Worm (Caenorhabditis elegans): ENCODE data around the gene odr-1.

Gene odr-1

DNA sequence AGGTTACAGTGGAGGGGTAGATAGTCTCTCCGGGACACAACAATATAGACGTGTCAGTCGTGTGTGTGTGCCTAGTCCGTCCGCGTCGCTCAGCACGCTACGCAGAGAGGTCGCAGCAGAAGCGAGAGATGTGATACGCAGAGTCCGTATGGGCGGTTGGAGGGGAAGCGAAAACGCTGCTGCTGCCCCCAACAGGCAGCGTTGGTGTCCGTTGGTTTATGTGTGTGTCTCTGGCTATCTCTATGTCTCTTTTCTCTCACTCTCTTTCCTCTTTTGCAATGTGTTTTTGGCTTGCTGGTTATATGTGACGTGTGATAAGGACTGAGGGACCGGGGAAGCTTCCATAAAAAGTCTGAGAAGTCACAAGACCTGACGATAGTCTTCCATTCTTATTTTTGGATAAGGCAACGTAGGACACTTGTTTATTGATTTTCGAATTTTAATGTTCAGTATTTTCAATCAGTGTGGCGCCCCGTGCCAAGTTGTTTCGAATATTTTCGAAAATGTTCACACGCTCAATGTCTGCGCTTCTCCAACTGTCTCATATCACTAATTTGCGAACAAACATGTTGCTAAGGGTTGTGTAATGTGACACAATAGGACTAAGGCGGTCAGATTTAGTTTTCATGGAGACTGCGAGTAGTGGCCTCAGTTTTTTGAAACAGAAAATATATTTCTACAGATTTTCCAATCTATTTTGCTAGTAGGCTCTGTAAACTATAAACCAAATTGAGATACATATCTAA is 23.3 kb downstream of the odr-1 start, which contains the start of gene pab-2 (continued):
- TF ChIP-seq nhr-11 (tag; optimal IDR thresholded peaks at IDR 0.05): peak; percentile 53
- TF ChIP-seq hmg-11 (tag; optimal IDR thresholded peaks at IDR 0.05): peak; percentile 97
- TF ChIP-seq pqm-1 (tag; optimal IDR thresholded peaks at IDR 0.05): peak; percentile 69
- peak; percentile 27 for TF ChIP-seq elt-1 (tag; optimal IDR thresholded peaks at IDR 0.05)
- TF ChIP-seq lin-15B (tag; optimal IDR thresholded peaks at IDR 0.05): peak; percentile 8
- no peak for TF ChIP-seq aly-2 (tag; optimal IDR thresholded peaks at IDR 0.05)
- peak; percentile 31 for TF ChIP-seq egl-5 (tag; optimal IDR thresholded peaks at IDR 0.05)
- TF ChIP-seq fos-1 (tag; optimal IDR thresholded peaks at IDR 0.05): peak; percentile 26
- no peak for TF ChIP-seq mml-1 (tag; optimal IDR thresholded peaks at IDR 0.05)
- peak; percentile 92 for TF ChIP-seq elt-2 (tag; optimal IDR thresholded peaks at IDR 0.05)
- no peak for TF ChIP-seq ztf-11 (tag; optimal IDR thresholded peaks at IDR 0.05)
- no peak for TF ChIP-seq ceh-82 (tag; optimal IDR thresholded peaks at IDR 0.05)
- TF ChIP-seq nhr-43 (tag; optimal IDR thresholded peaks at IDR 0.05; ENCODE audit: poor library complexity, severe bottlenecking): peak; percentile 83

- TF ChIP-seq elt-2 (tag; optimal IDR thresholded peaks at IDR 0.05): peak; percentile 38
- TF ChIP-seq pqm-1 (tag; optimal IDR thresholded peaks at IDR 0.05): peak; percentile 22
- peak; percentile 18 for TF ChIP-seq ceh-28 (tag; optimal IDR thresholded peaks at IDR 0.05)
- peak; percentile 9 for TF ChIP-seq unc-62 (GFP tag; optimal IDR thresholded peaks at IDR 0.05)
- TF ChIP-seq elt-1 (tag; optimal IDR thresholded peaks at IDR 0.05): peak; percentile 22
- peak; percentile 41 for TF ChIP-seq nfya-1 (tag; optimal IDR thresholded peaks at IDR 0.05; ENCODE audit: insufficient read depth)
- TF ChIP-seq sea-2 (GFP tag; optimal IDR thresholded peaks at IDR 0.05): no peak
- peak; percentile 11 for TF ChIP-seq nhr-43 (tag; optimal IDR thresholded peaks at IDR 0.05; ENCODE audit: poor library complexity, severe bottlenecking)
- TF ChIP-seq egl-5 (tag; optimal IDR thresholded peaks at IDR 0.05): peak; percentile 10
- TF ChIP-seq ama-1 (optimal IDR thresholded peaks at IDR 0.05): no peak
- TF ChIP-seq nhr-76 (tag; optimal IDR thresholded peaks at IDR 0.05): no peak
- peak; percentile 58 for TF ChIP-seq nhr-23 (tag; optimal IDR thresholded peaks at IDR 0.05)
- peak; percentile 10 for TF ChIP-seq lin-39 (tag; optimal IDR thresholded peaks at IDR 0.05)
Measured at ce11 chrX:13526219-13527218, 24.3 kb downstream of the odr-1 start.

- TF ChIP-seq fkh-10 (GFP tag; optimal IDR thresholded peaks at IDR 0.05) (no peak), nhr-77 (tag; optimal IDR thresholded peaks at IDR 0.05) (no peak), egl-5 (tag; optimal IDR thresholded peaks at IDR 0.05) (no peak), zag-1 (tag; optimal IDR thresholded peaks at IDR 0.05) (no peak), mdl-1 (tag; optimal IDR thresholded peaks at IDR 0.05) (no peak), elt-3 (tag; optimal IDR thresholded peaks at IDR 0.05) (no peak), elt-2 (tag; optimal IDR thresholded peaks at IDR 0.05) (no peak), nhr-25 (tag; optimal IDR thresholded peaks at IDR 0.05) (no peak), R02D3.7 (tag; optimal IDR thresholded peaks at IDR 0.05) (no peak)
Measured at ce11 chrX:13525094-13525493, 25.7 kb downstream of the odr-1 start.

- TF ChIP-seq egl-5 (tag; optimal IDR thresholded peaks at IDR 0.05) (no peak), elt-3 (tag; optimal IDR thresholded peaks at IDR 0.05) (no peak), unc-62 (GFP tag; optimal IDR thresholded peaks at IDR 0.05) (no peak), nhr-25 (tag; optimal IDR thresholded peaks at IDR 0.05) (peak; percentile 72), ceh-9 (tag; optimal IDR thresholded peaks at IDR 0.05) (no peak), mdl-1 (tag; optimal IDR thresholded peaks at IDR 0.05) (no peak), nhr-23 (tag; optimal IDR thresholded peaks at IDR 0.05) (no peak), nhr-67 (tag; optimal IDR thresholded peaks at IDR 0.05) (no peak), lin-15B (tag; optimal IDR thresholded peaks at IDR 0.05) (peak; percentile 64), lsy-12 (tag; optimal IDR thresholded peaks at IDR 0.05) (no peak), daf-12 (tag; optimal IDR thresholded peaks at IDR 0.05) (no peak), ztf-4 (tag; optimal IDR thresholded peaks at IDR 0.05) (no peak), eor-1 (tag; optimal IDR thresholded peaks at IDR 0.05) (no peak), lin-39 (tag; optimal IDR thresholded peaks at IDR 0.05) (peak; percentile 85), nfya-1 (tag; optimal IDR thresholded peaks at IDR 0.05; ENCODE audit: insufficient read depth) (peak; percentile 52), sea-2 (GFP tag; optimal IDR thresholded peaks at IDR 0.05) (no peak), nhr-237 (tag; optimal IDR thresholded peaks at IDR 0.05) (no peak), pha-4 (tag; optimal IDR thresholded peaks at IDR 0.05) (peak; percentile 14), nhr-77 (tag; optimal IDR thresholded peaks at IDR 0.05) (no peak), skn-1 (tag; optimal IDR thresholded peaks at IDR 0.05) (peak; percentile 32), egl-27 (tag; optimal IDR thresholded peaks at IDR 0.05) (no peak), jun-1 (tag; optimal IDR thresholded peaks at IDR 0.05) (no peak), ama-1 (optimal IDR thresholded peaks at IDR 0.05) (no peak), aly-2 (tag; optimal IDR thresholded peaks at IDR 0.05) (no peak), nhr-76 (tag; optimal IDR thresholded peaks at IDR 0.05) (no peak), R02D3.7 (tag; optimal IDR thresholded peaks at IDR 0.05) (no peak), elt-2 (tag; optimal IDR thresholded peaks at IDR 0.05) (peak; percentile 40), fkh-10 (GFP tag; optimal IDR thresholded peaks at IDR 0.05) (no peak)
Measured at ce11 chrX:13518861-13519713, 31.7 kb downstream of the odr-1 start, which contains the start of the genes cdk-4 and F18H3.1. Gene cdk-4, minus strand, starts transcription at chrX:13518911. Gene F18H3.1, plus strand, starts transcription at chrX:13519663.

Measured in whole organism, L3 larva.